Worm (Caenorhabditis elegans): ENCODE results near the gene ZK121.2.

ce11 chrIII:5321661-5322060 lies 19.8 kb upstream of the ZK121.2 start, which contains the start of gene F52C9.3:
- TF ChIP-seq ama-1 (optimal IDR thresholded peaks at IDR 0.05) (no peak), tra-4 (tag; optimal IDR thresholded peaks at IDR 0.05) (no peak), hnd-1 (tag; optimal IDR thresholded peaks at IDR 0.05) (no peak), hmbx-1 (tag; optimal IDR thresholded peaks at IDR 0.05) (no peak), ceh-36 (tag; optimal IDR thresholded peaks at IDR 0.05) (no peak), scrt-1 (GFP tag; IDR thresholded peaks at IDR 0.05) (no peak), pes-1 (GFP tag; IDR thresholded peaks at IDR 0.05) (no peak), F13C5.2 (tag; optimal IDR thresholded peaks at IDR 0.05) (no peak), sea-1 (GFP tag; conservative IDR thresholded peaks at IDR 0.05) (no peak), flt-1 (GFP tag; IDR thresholded peaks at IDR 0.05) (no peak), B0310.2 (tag; optimal IDR thresholded peaks at IDR 0.05) (no peak), hmg-4 (GFP tag; optimal IDR thresholded peaks at IDR 0.05) (no peak), tbx-11 (GFP tag; IDR thresholded peaks at IDR 0.05) (no peak)

Data from whole organism, early embryonic.